Worm (Caenorhabditis elegans) whole organism, L4 larva: ENCODE results near the gene bgnt-1.5.

Experiments
- D1046.2 ChIP-seq: fragments of 200-800 bp; sonication (Bioruptor generic); IDR thresholded peaks from 2 replicates; pipeline ENCODE4 v1.3.6; 2022; ENCODE audit warnings: missing genetic modification characterization, missing compliant biosample characterization
- F10B5.3 ChIP-seq: sonication (generic microtip); optimal IDR thresholded peaks from 2 replicates; lab custom pipeline; 2016; ENCODE audit warnings: mild to moderate bottlenecking, missing genetic modification characterization, missing compliant biosample characterization
- F37D6.2 ChIP-seq: sonication (generic microtip); optimal IDR thresholded peaks from 2 replicates; lab custom pipeline; 2016; ENCODE audit warnings: mild to moderate bottlenecking, missing genetic modification characterization, missing compliant biosample characterization
- F49E8.2 ChIP-seq: sonication (generic microtip); optimal IDR thresholded peaks from 2 replicates; lab custom pipeline; 2016; ENCODE audit warnings: missing compliant biosample characterization, mild to moderate bottlenecking, missing genetic modification characterization, borderline replicate concordance
- T20F7.1 ChIP-seq: fragments of 200-800 bp; sonication (Bioruptor generic); optimal IDR thresholded peaks from 2 replicates; lab custom pipeline; 2018; ENCODE audit warnings: mild to moderate bottlenecking, missing genetic modification characterization, missing compliant biosample characterization
- Y105C5A.15 ChIP-seq: fragments of 200-800 bp; sonication (Bioruptor generic); IDR thresholded peaks from 2 replicates; pipeline ENCODE4 v1.3.6; 2022; ENCODE audit warnings: missing genetic modification characterization, missing compliant biosample characterization
- Y5F2A.4 ChIP-seq: fragments of 200-800 bp; sonication (Bioruptor generic); optimal IDR thresholded peaks from 2 replicates; lab custom pipeline; 2018; ENCODE audit warnings: mild to moderate bottlenecking, missing genetic modification characterization, missing compliant biosample characterization
- Y75B8A.6 ChIP-seq: fragments of 200-800 bp; sonication (Bioruptor generic); IDR thresholded peaks from 2 replicates; pipeline ENCODE4 v1.3.6; 2022; ENCODE audit warnings: missing genetic modification reagents, missing genetic modification characterization, missing compliant biosample characterization
- ZK337.2 ChIP-seq: fragments of 200-800 bp; sonication (Bioruptor generic); IDR thresholded peaks from 2 replicates; pipeline ENCODE4 v1.3.6; 2022; ENCODE audit warnings: missing genetic modification reagents, missing genetic modification characterization, missing compliant biosample characterization
- aha-1 ChIP-seq: fragments of 150-350 bp; peaks from one replicate; lab custom pipeline; 2014; ENCODE audit warnings: missing biosample characterization, missing genetic modification characterization
- arid-1 ChIP-seq: fragments of 200-800 bp; sonication (Bioruptor generic); conservative IDR thresholded peaks from 2 replicates; pipeline ENCODE4 v1.3.6; 2022; ENCODE audit warnings: missing genetic modification reagents, missing genetic modification characterization, missing compliant biosample characterization
- ceh-20 ChIP-seq: fragments of 200-800 bp; sonication (Bioruptor generic); IDR thresholded peaks from 2 replicates; pipeline ENCODE4 v1.3.6; 2022; ENCODE audit warnings: missing genetic modification reagents, missing genetic modification characterization, missing compliant biosample characterization
- ceh-28 ChIP-seq: fragments of 150-350 bp; optimal IDR thresholded peaks from 2 replicates; lab custom pipeline; 2014; ENCODE audit warnings: missing biosample characterization, missing genetic modification reagents, missing genetic modification characterization
- ceh-44 ChIP-seq: fragments of 200-800 bp; sonication (Bioruptor generic); IDR thresholded peaks from 2 replicates; pipeline ENCODE4 v1.3.6; 2022; ENCODE audit warnings: missing genetic modification reagents, missing genetic modification characterization, missing compliant biosample characterization
- ceh-82 ChIP-seq: sonication (generic microtip); optimal IDR thresholded peaks from 2 replicates; lab custom pipeline; 2017; ENCODE audit warnings: missing biosample characterization, missing genetic modification characterization
- cey-2 ChIP-seq: sonication (generic microtip); optimal IDR thresholded peaks from 3 replicates; lab custom pipeline; 2017; ENCODE audit warnings: missing genetic modification characterization, mild to moderate bottlenecking, missing compliant biosample characterization, antibody characterized with exemption, borderline replicate concordance; ENCODE audit not compliant: insufficient read depth
- daf-12 ChIP-seq: fragments of 150-350 bp; optimal IDR thresholded peaks from 2 replicates; lab custom pipeline; 2014; ENCODE audit warnings: missing biosample characterization, missing genetic modification reagents, missing genetic modification characterization
- dmd-8 ChIP-seq: fragments of 200-800 bp; sonication (Bioruptor generic); IDR thresholded peaks from 2 replicates; pipeline ENCODE4 v1.3.6; 2022; ENCODE audit warnings: missing genetic modification characterization, missing compliant biosample characterization
- dmd-9 ChIP-seq: fragments of 200-800 bp; sonication (Bioruptor generic); IDR thresholded peaks from 2 replicates; pipeline ENCODE4 v1.3.6; 2022; ENCODE audit warnings: missing genetic modification reagents, missing genetic modification characterization, missing compliant biosample characterization
- dpl-1 ChIP-seq: fragments of 150-350 bp; optimal IDR thresholded peaks from 2 replicates; lab custom pipeline; 2014; ENCODE audit warnings: missing biosample characterization, missing genetic modification reagents, missing genetic modification characterization
- duxl-1 ChIP-seq: sonication (generic microtip); optimal IDR thresholded peaks from 2 replicates; lab custom pipeline; 2016; ENCODE audit warnings: mild to moderate bottlenecking, missing genetic modification characterization, moderate library complexity, missing compliant biosample characterization; ENCODE audit not compliant: poor library complexity
- dve-1 ChIP-seq: sonication (generic microtip); optimal IDR thresholded peaks from 2 replicates; lab custom pipeline; 2017; ENCODE audit warnings: antibody characterized with exemption, mild to moderate bottlenecking, missing genetic modification characterization, missing compliant biosample characterization; ENCODE audit not compliant: insufficient read depth
- egl-27 ChIP-seq: sonication (generic microtip); optimal IDR thresholded peaks from 3 replicates; lab custom pipeline; 2017; ENCODE audit warnings: missing biosample characterization, missing genetic modification reagents, missing genetic modification characterization
- gei-8 ChIP-seq: fragments of 200-800 bp; sonication (Bioruptor generic); optimal IDR thresholded peaks from 2 replicates; lab custom pipeline; 2018; ENCODE audit warnings: mild to moderate bottlenecking, missing genetic modification characterization, missing compliant biosample characterization
- lin-13 ChIP-seq: fragments of 150-350 bp; optimal IDR thresholded peaks from 2 replicates; lab custom pipeline; 2014; ENCODE audit warnings: missing biosample characterization, missing genetic modification reagents, missing genetic modification characterization
- lin-15B ChIP-seq: fragments of 150-350 bp; sonication (generic microtip); optimal IDR thresholded peaks from 3 replicates; lab custom pipeline; 2014; ENCODE audit warnings: missing biosample characterization, missing genetic modification characterization
- lin-38 ChIP-seq: fragments of 200-800 bp; sonication (Bioruptor generic); IDR thresholded peaks from 2 replicates; pipeline ENCODE4 v1.3.6; 2022; ENCODE audit warnings: missing genetic modification reagents, missing genetic modification characterization, missing compliant biosample characterization
- lsy-2 ChIP-seq, 2 experiments: fragments of 150-350 bp in 1 of 2; sonication (generic microtip) in 1 of 2; optimal IDR thresholded peaks; 2 replicates each; lab custom pipeline; 2014 to 2017; ENCODE audit warnings: missing biosample characterization in 2 of 2, missing genetic modification characterization in 2 of 2
- mdt-29 ChIP-seq: fragments of 200-800 bp; sonication (Bioruptor generic); IDR thresholded peaks from 2 replicates; pipeline ENCODE4 v1.3.6; 2022; ENCODE audit warnings: missing genetic modification reagents, missing genetic modification characterization, missing compliant biosample characterization
- mes-2 ChIP-seq: sonication (generic microtip); optimal IDR thresholded peaks from 2 replicates; lab custom pipeline; 2016; ENCODE audit warnings: missing genotype, mild to moderate bottlenecking, missing genetic modification characterization, missing compliant biosample characterization; ENCODE audit not compliant: poor library complexity, severe bottlenecking
- mxl-3 ChIP-seq: fragments of 200-800 bp; sonication (Bioruptor generic); optimal IDR thresholded peaks from 2 replicates; lab custom pipeline; 2018; ENCODE audit warnings: mild to moderate bottlenecking, missing genetic modification characterization, missing compliant biosample characterization
- nhr-111 ChIP-seq: fragments of 200-800 bp; sonication (Bioruptor generic); optimal IDR thresholded peaks from 2 replicates; lab custom pipeline; 2018; ENCODE audit warnings: mild to moderate bottlenecking, missing genetic modification characterization, missing compliant biosample characterization
- nhr-237 ChIP-seq: sonication (generic microtip); optimal IDR thresholded peaks from 2 replicates; lab custom pipeline; 2017; ENCODE audit warnings: missing biosample characterization, missing genetic modification characterization
- nhr-41 ChIP-seq: fragments of 200-800 bp; sonication (Bioruptor generic); IDR thresholded peaks from 2 replicates; pipeline ENCODE4 v1.3.6; 2022; ENCODE audit warnings: missing genetic modification reagents, missing genetic modification characterization, missing compliant biosample characterization
- nhr-48 ChIP-seq: sonication (generic microtip); optimal IDR thresholded peaks from 2 replicates; lab custom pipeline; 2016; ENCODE audit warnings: mild to moderate bottlenecking, missing genetic modification characterization, missing compliant biosample characterization
- php-3 ChIP-seq: fragments of 200-800 bp; sonication (Bioruptor generic); IDR thresholded peaks from 2 replicates; pipeline ENCODE4 v1.3.6; 2022; ENCODE audit warnings: missing genetic modification reagents, missing genetic modification characterization, missing compliant biosample characterization
- pqm-1 ChIP-seq: sonication (generic microtip); optimal IDR thresholded peaks from 2 replicates; lab custom pipeline; 2017; ENCODE audit warnings: missing biosample characterization, missing genetic modification characterization
- saeg-2 ChIP-seq: fragments of 200-800 bp; sonication (Bioruptor generic); IDR thresholded peaks from 2 replicates; pipeline ENCODE4 v1.3.6; 2022; ENCODE audit warnings: missing genetic modification reagents, missing genetic modification characterization, missing compliant biosample characterization
- sdz-12 ChIP-seq: fragments of 200-800 bp; sonication (Bioruptor generic); optimal IDR thresholded peaks from 2 replicates; lab custom pipeline; 2018; ENCODE audit warnings: mild to moderate bottlenecking, missing genetic modification characterization, missing compliant biosample characterization
- set-16 ChIP-seq: fragments of 200-800 bp; sonication (Bioruptor generic); IDR thresholded peaks from 2 replicates; pipeline ENCODE4 v1.3.6; 2022; ENCODE audit warnings: missing genetic modification reagents, missing genetic modification characterization, missing compliant biosample characterization
- snpc-1.2 ChIP-seq: fragments of 200-800 bp; sonication (Bioruptor generic); IDR thresholded peaks from 2 replicates; pipeline ENCODE4 v1.3.6; 2022; ENCODE audit warnings: missing genetic modification reagents, missing genetic modification characterization, missing compliant biosample characterization
- snpc-4 ChIP-seq: fragments of 150-350 bp; optimal IDR thresholded peaks from 2 replicates; lab custom pipeline; 2014; ENCODE audit warnings: missing biosample characterization, missing genetic modification characterization
- spr-1 ChIP-seq: sonication (generic microtip); optimal IDR thresholded peaks from 2 replicates; lab custom pipeline; 2016; ENCODE audit warnings: mild to moderate bottlenecking, missing genetic modification characterization, missing compliant biosample characterization
- spr-3 ChIP-seq: fragments of 200-800 bp; sonication (Bioruptor generic); optimal IDR thresholded peaks from 2 replicates; lab custom pipeline; 2018; ENCODE audit warnings: mild to moderate bottlenecking, missing genetic modification characterization, missing compliant biosample characterization
- tag-97 ChIP-seq: fragments of 200-800 bp; sonication (Bioruptor generic); IDR thresholded peaks from 2 replicates; pipeline ENCODE4 v1.3.6; 2022; ENCODE audit warnings: missing genetic modification characterization, missing compliant biosample characterization
- unc-39 ChIP-seq: sonication (generic microtip); optimal IDR thresholded peaks from 2 replicates; lab custom pipeline; 2017; ENCODE audit warnings: missing biosample characterization, missing genetic modification characterization
- vab-7 ChIP-seq: fragments of 200-800 bp; sonication (Bioruptor generic); IDR thresholded peaks from 2 replicates; pipeline ENCODE4 v1.3.6; 2022; ENCODE audit warnings: missing genetic modification reagents, missing genetic modification characterization, missing compliant biosample characterization
- zag-1 ChIP-seq: fragments of 150-350 bp; optimal IDR thresholded peaks from 2 replicates; lab custom pipeline; 2014; ENCODE audit warnings: missing biosample characterization, missing genetic modification characterization

bgnt-1.5 gene

ce11 chrX:13264550-13264949, 32.4 kb upstream of the bgnt-1.5 start (continued):
- TF ChIP-seq nhr-111 (GFP tag; lab: Kevin White, UChicago), result peak; percentile 61
- peak; percentile 76; the same call in 1 of the 2 replicates for TF ChIP-seq nhr-41 (GFP tag; lab: Robert Waterston, UW)
- TF ChIP-seq spr-3 (GFP tag; lab: Kevin White, UChicago), result peak; percentile 15
- no peak for TF ChIP-seq ceh-28
- no peak for TF ChIP-seq lsy-2 (tag; optimal IDR thresholded peaks at IDR 0.05; lab: Kevin White, UChicago)
- TF ChIP-seq Y75B8A.6 (GFP tag; lab: Robert Waterston, UW), result peak; percentile 79; the same call in 1 of the 2 replicates
- TF ChIP-seq egl-27 (tag; lab: Kevin White, UChicago), result no peak
- TF ChIP-seq duxl-1 (tag; lab: Kevin White, UChicago), result peak; percentile 61
- TF ChIP-seq lin-15B (tag; lab: Kevin White, UChicago), result no peak
- peak; percentile 76 for TF ChIP-seq php-3
- TF ChIP-seq unc-39 (tag; lab: Kevin White, UChicago), result no peak
- peak; percentile 93 for TF ChIP-seq arid-1 (GFP tag; lab: Robert Waterston, UW)
- peak; percentile 71 for TF ChIP-seq nhr-48 (tag; lab: Kevin White, UChicago)
- no peak for TF ChIP-seq snpc-4 (tag; lab: Kevin White, UChicago)
- peak; percentile 60 for TF ChIP-seq spr-1
- TF ChIP-seq dmd-8, result peak; percentile 87
- peak; percentile 80; the same call in 1 of the 2 replicates for TF ChIP-seq D1046.2
- peak; percentile 82 for TF ChIP-seq ZK337.2 (GFP tag; lab: Robert Waterston, UW)
- TF ChIP-seq mxl-3 (GFP tag; lab: Kevin White, UChicago), result peak; percentile 54
- peak; percentile 55 for TF ChIP-seq lin-13 (GFP tag; lab: Kevin White, UChicago)
- TF ChIP-seq pqm-1 (tag; lab: Kevin White, UChicago), result no peak
- no peak for TF ChIP-seq lin-38 (GFP tag; lab: Robert Waterston, UW)
- TF ChIP-seq dve-1, result peak; percentile 70
- TF ChIP-seq zag-1, result no peak
- no peak for TF ChIP-seq T20F7.1 (GFP tag; lab: Kevin White, UChicago)
- TF ChIP-seq vab-7 (GFP tag; lab: Robert Waterston, UW), result peak; percentile 93
- no peak for TF ChIP-seq nhr-237 (tag; lab: Kevin White, UChicago)
- TF ChIP-seq mes-2 (tag; lab: Kevin White, UChicago), result no peak
- TF ChIP-seq dpl-1 (GFP tag; lab: Kevin White, UChicago), result no peak
- TF ChIP-seq mdt-29 (GFP tag; lab: Robert Waterston, UW), result peak; percentile 83
- TF ChIP-seq ceh-20, result peak; percentile 59; the same call in 1 of the 2 replicates
- peak; percentile 59 for TF ChIP-seq F37D6.2 (tag; lab: Kevin White, UChicago)
- no peak for TF ChIP-seq ceh-82 (tag; lab: Kevin White, UChicago)
- TF ChIP-seq dmd-9 (GFP tag; lab: Robert Waterston, UW), result peak; percentile 77; the same call in 1 of the 2 replicates
- TF ChIP-seq daf-12, result no peak
- TF ChIP-seq ceh-44 (GFP tag; lab: Robert Waterston, UW), result peak; percentile 44; the same call in 1 of the 2 replicates
- no peak for TF ChIP-seq set-16 (GFP tag; lab: Robert Waterston, UW)
- TF ChIP-seq gei-8 (GFP tag; lab: Kevin White, UChicago), result peak; percentile 62
- TF ChIP-seq Y105C5A.15 (GFP tag; lab: Robert Waterston, UW), result peak; percentile 62; the same call in 1 of the 2 replicates

ce11 chrX:13262195-13262594, 30.0 kb upstream of the bgnt-1.5 start, which contains the start of gene K09A11.1:
Gene K09A11.1 (plus strand): TSS chrX:13262495.
- TF ChIP-seq snpc-1.2 (GFP tag; lab: Robert Waterston, UW), result no peak
- no peak for TF ChIP-seq sdz-12 (GFP tag; lab: Kevin White, UChicago)
- no peak for TF ChIP-seq Y5F2A.4 (GFP tag; lab: Kevin White, UChicago)
- no peak for TF ChIP-seq tag-97 (GFP tag; lab: Robert Waterston, UW)
- no peak for TF ChIP-seq F10B5.3 (tag; lab: Kevin White, UChicago)
- no peak for TF ChIP-seq saeg-2 (GFP tag; lab: Robert Waterston, UW)
- TF ChIP-seq spr-1, result no peak
- no peak for TF ChIP-seq aha-1 (tag; lab: Kevin White, UChicago)
- no peak for TF ChIP-seq cey-2 (tag; lab: Kevin White, UChicago)
- no peak for TF ChIP-seq php-3
- no peak for TF ChIP-seq F49E8.2 (tag; lab: Kevin White, UChicago)
